Fruit fly (Drosophila melanogaster) whole organism: ENCODE results near the gene MTF-1.

ENCODE experiments used
- Dll ChIP-seq: fragments of >200 bp; optimal IDR thresholded peaks from 2 replicates; lab custom pipeline; 2017
- pan ChIP-seq: fragments of >200 bp; optimal IDR thresholded peaks from 2 replicates; lab custom pipeline; 2017
- psq ChIP-seq: fragments of >200 bp; optimal IDR thresholded peaks from 2 replicates; lab custom pipeline; 2017
- usp ChIP-seq: fragments of >200 bp; optimal IDR thresholded peaks from 2 replicates; lab custom pipeline; 2017; ENCODE audit warnings: missing biosample characterization, missing genetic modification characterization, mixed read lengths

DNA sequence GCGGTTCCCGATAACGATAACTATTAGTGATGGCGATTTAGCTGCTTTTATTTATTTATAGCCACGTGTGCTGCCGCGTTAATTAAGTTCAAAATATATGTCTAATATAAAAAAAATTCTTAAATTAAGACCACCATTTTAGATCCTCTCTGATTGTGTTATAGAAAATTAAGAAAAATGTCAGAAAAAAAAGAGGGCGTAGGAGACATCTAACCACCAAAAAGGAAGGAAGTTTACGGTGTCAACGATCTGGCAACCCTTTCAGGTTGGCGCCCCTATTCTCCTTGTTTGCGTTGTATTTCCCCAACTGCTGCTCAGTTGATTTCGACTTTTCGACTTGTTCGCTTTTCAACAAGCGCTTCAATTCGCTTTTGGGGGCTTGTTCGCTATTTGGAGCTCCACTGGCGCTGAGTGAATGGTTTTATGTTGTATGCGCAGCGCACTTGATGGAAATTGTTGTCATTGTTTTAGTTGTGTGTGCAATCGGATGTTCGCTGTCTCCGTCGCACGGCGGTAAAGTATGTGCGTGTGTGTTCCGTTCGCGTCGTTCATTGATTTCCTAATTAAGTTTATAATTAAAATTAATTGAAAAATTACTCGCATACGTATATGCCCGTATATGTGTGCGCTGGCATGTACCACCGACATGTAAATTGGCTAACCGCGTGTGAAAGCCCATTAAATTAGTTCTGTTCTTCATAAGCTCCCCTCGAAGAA is 30.8 kb downstream of the MTF-1 start, which contains the start of the genes CG3434 and CG44838:
- no peak for TF ChIP-seq usp (GFP tag; lab: Kevin White, UChicago)
- no peak for TF ChIP-seq Dll (lab: Kevin White, UChicago)
- no peak for TF ChIP-seq pan
- no peak for TF ChIP-seq psq
